Worm (Caenorhabditis elegans): ENCODE measurements around the gene K02D10.1.

- TF ChIP-seq ref-1 (GFP tag; conservative IDR thresholded peaks at IDR 0.05) (no peak), cog-1 (tag; optimal IDR thresholded peaks at IDR 0.05) (no peak), ztf-29 (GFP tag; IDR thresholded peaks at IDR 0.05) (no peak), T22C8.4 (GFP tag; IDR thresholded peaks at IDR 0.05) (no peak), ztf-23 (GFP tag; IDR thresholded peaks at IDR 0.05) (no peak), med-1 (GFP tag; optimal IDR thresholded peaks at IDR 0.05; ENCODE audit: insufficient read depth) (no peak), tab-1 (GFP tag; IDR thresholded peaks at IDR 0.05) (no peak), flt-1 (GFP tag; IDR thresholded peaks at IDR 0.05) (no peak), klf-2 (GFP tag; conservative IDR thresholded peaks at IDR 0.05) (no peak)
Measured at ce11 chrIII:8742584-8742983, 26.8 kb upstream of the K02D10.1 start.
